Worm (Caenorhabditis elegans): Measurements from ENCODE around the gene C53A3.1.

The C53A3.1 gene

DNA sequence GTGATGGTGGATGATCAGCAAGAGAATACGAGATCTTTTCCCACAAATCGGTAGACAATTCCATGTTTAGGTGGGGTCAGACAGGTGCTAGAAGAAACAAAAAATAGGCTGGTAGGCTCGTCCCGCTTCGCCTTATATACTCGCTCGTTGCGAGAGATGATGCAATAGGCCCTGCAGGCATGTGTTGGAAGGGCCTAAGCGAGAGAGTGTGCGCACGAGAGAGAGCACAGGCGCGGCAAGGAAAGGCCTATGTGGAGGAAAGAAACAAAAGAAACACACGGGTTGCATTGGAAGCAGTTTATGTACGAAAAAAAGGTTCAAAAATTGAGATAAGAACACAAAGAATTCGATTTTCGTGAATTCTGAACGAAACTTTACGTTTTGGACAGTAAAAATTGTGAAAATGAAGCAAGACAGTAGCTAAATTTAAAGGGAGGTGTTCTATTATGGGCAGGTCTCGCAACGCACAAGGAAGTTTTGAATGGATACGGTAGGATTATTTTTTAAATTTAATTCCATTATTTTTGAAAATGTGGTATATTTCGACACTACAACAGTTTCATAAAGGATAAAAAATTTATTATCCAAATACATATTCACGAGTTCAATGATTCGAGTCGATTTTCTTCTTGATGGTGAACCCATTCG, 20.8 kb upstream of the C53A3.1 start, which contains the start of gene F44E7.5 (continued):
- TF ChIP-seq eor-1 (tag; optimal IDR thresholded peaks at IDR 0.05) = no peak

DNA sequence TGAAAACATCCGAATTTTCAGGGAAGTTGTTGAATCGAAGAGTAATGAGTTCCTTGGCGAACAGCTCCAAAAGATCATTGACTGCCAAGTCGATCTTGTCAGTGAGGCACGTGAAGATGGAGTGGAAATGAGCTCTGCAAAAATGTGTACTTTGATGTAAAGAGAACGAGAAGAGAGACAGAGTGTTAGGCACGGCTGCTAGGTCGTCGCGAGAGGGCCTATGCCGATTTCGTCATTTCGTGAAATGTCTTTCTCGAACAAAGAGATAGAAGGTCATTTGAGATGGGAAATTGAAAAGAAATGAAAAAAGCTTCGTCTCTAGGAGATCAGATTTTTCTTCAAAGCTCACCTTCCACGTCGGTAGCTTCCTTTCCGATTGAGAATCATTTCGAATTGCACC, 20.0 kb upstream of the C53A3.1 start:
- TF ChIP-seq egl-27 (tag; optimal IDR thresholded peaks at IDR 0.05) = no peak
- TF ChIP-seq elt-3 (tag; optimal IDR thresholded peaks at IDR 0.05) = no peak
- no peak for TF ChIP-seq pqm-1 (tag; optimal IDR thresholded peaks at IDR 0.05)
- no peak for TF ChIP-seq nhr-237 (tag; optimal IDR thresholded peaks at IDR 0.05)
- no peak for TF ChIP-seq ceh-16 (tag; optimal IDR thresholded peaks at IDR 0.05)
- TF ChIP-seq nhr-67 (tag; optimal IDR thresholded peaks at IDR 0.05) = no peak
- TF ChIP-seq skn-1 (tag; optimal IDR thresholded peaks at IDR 0.05) = no peak
- no peak for TF ChIP-seq nhr-43 (tag; optimal IDR thresholded peaks at IDR 0.05; ENCODE audit: poor library complexity, severe bottlenecking)
- no peak for TF ChIP-seq nfya-1 (tag; optimal IDR thresholded peaks at IDR 0.05; ENCODE audit: insufficient read depth)

DNA sequence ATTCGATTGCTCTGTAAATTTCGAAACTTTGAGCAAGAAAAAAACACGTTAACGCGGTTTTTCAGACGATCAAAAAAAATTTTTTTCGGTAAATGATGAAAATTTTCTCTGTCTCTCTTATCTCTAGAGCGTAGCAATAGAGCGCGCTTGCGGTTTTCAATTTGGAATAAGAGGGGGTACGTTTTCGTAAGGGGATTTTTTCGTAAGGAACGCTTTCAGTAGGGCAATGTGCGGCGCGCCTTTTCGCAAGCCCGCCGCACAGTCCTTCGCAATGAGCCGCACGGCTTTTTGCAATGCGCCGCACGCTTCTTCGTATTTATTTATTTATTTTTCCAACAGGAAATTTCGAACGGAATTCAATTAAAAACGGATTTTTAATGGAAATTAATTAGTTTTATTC, 16.9 kb upstream of the C53A3.1 start, which contains the start of gene F44E7.4:
F44E7.4 (minus strand) TSS at position 13 of the 400 bp plus-strand sequence.
- TF ChIP-seq ceh-28 (tag; optimal IDR thresholded peaks at IDR 0.05) (peak; percentile 26), nhr-23 (tag; optimal IDR thresholded peaks at IDR 0.05) (peak; percentile 41), nfya-1 (tag; optimal IDR thresholded peaks at IDR 0.05; ENCODE audit: insufficient read depth) (peak; percentile 58), lin-15B (tag; optimal IDR thresholded peaks at IDR 0.05) (peak; percentile 76), nhr-25 (tag; optimal IDR thresholded peaks at IDR 0.05) (peak; percentile 16), snpc-4 (tag; optimal IDR thresholded peaks at IDR 0.05) (peak; percentile 20), elt-2 (tag; optimal IDR thresholded peaks at IDR 0.05) (peak; percentile 21), lin-39 (tag; optimal IDR thresholded peaks at IDR 0.05) (peak; percentile 47), pha-4 (tag; optimal IDR thresholded peaks at IDR 0.05) (peak; percentile 58)

- no peak for TF ChIP-seq ceh-16 (tag; optimal IDR thresholded peaks at IDR 0.05)
- TF ChIP-seq fkh-10 (GFP tag; optimal IDR thresholded peaks at IDR 0.05) = no peak
- no peak for TF ChIP-seq mdl-1 (tag; optimal IDR thresholded peaks at IDR 0.05)
- TF ChIP-seq lin-15B (tag; optimal IDR thresholded peaks at IDR 0.05) = no peak
- TF ChIP-seq daf-12 (tag; optimal IDR thresholded peaks at IDR 0.05) = no peak
- TF ChIP-seq pha-4 (tag; optimal IDR thresholded peaks at IDR 0.05) = no peak
- TF ChIP-seq nfya-1 (tag; optimal IDR thresholded peaks at IDR 0.05; ENCODE audit: insufficient read depth) = no peak
- TF ChIP-seq nhr-76 (tag; optimal IDR thresholded peaks at IDR 0.05) = no peak
- TF ChIP-seq unc-62 (GFP tag; optimal IDR thresholded peaks at IDR 0.05) = no peak
- no peak for TF ChIP-seq ceh-28 (tag; optimal IDR thresholded peaks at IDR 0.05)
These were observed 14.1 kb upstream of the C53A3.1 start for ce11 chrV:5774137-5774536.

DNA sequence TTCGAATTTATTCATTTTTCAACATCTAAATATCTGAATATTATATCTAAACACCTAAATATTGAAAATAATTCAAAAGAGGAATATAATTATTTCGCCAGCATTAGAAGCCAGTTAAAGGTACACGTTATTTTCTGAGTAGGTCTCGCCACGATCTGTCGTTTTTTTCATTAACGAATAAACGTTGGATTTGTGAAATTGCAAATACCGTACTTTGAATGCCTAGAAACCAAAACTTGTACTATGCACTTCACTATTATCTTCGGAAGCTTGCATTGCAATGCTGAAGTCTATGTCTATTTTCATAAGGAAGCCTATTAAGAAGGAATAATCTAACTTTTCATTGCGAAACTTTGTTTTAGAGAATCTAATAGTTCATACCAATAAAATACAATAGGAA, 12.5 kb upstream of the C53A3.1 start:
- TF ChIP-seq unc-62 (GFP tag; optimal IDR thresholded peaks at IDR 0.05) (no peak), skn-1 (tag; optimal IDR thresholded peaks at IDR 0.05) (no peak), nhr-23 (tag; optimal IDR thresholded peaks at IDR 0.05) (no peak), nhr-237 (tag; optimal IDR thresholded peaks at IDR 0.05) (no peak), hmg-11 (tag; optimal IDR thresholded peaks at IDR 0.05) (no peak), unc-39 (tag; optimal IDR thresholded peaks at IDR 0.05) (no peak), nfya-1 (tag; optimal IDR thresholded peaks at IDR 0.05; ENCODE audit: insufficient read depth) (no peak), mdl-1 (tag; optimal IDR thresholded peaks at IDR 0.05) (no peak), sea-2 (GFP tag; optimal IDR thresholded peaks at IDR 0.05) (no peak), fos-1 (tag; optimal IDR thresholded peaks at IDR 0.05) (no peak)

DNA sequence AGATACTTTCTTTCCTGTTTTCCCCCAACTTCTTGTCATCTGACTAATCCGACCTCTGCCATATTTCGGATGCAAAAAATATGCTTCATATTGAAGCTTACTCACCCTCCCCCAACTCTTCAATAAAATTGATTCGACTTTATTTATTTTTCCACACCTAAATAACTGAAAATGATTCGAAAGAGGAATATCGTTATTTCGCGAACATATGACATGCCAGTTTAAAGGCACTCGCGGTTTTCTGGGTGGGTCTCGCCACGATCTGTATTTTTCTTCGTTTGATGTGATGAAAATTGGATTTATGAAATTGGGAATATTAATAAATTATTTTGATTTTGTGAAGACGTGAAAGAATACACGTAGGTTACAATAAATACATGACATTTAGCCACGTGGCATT, 11.6 kb upstream of the C53A3.1 start, which contains the start of gene F44E7.3:
F44E7.3 (plus strand) TSS at position 319 of the 400 bp plus-strand sequence.
- TF ChIP-seq nhr-76 (tag; optimal IDR thresholded peaks at IDR 0.05) = no peak
- peak; percentile 26 for TF ChIP-seq ama-1 (optimal IDR thresholded peaks at IDR 0.05)
- TF ChIP-seq nhr-23 (tag; optimal IDR thresholded peaks at IDR 0.05) = peak; percentile 27

DNA sequence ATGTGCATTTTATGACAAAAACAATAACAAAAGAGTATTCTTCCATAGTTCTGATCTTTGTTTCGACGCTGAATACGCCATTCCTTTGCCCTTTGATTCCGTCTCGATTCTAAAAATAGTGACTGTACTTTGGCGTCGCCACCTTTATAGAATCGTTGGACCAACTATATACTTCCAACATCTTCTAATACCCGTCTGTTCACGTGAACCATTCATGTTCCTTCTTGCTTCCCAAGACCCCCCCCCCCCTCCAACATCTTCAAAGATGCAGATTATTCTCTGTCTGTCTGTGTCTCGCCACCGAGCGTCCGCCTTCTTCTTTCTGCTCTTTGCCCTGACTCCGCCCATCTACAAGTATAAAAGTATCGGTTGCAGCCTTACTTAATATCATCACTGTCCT, 10.0 kb upstream of the C53A3.1 start:
- TF ChIP-seq fkh-2 (tag; optimal IDR thresholded peaks at IDR 0.05) (no peak), nhr-23 (tag; optimal IDR thresholded peaks at IDR 0.05) (peak; percentile 14)

All from whole organism, L3 larva.